Fruit fly (Drosophila melanogaster) whole organism, embryonic: ENCODE measurements around the gene alpha-Spec.
A peak's percentile ranks its signal among the peaks of the same experiment; 100 is the strongest.

Source experiments
- Blimp-1 ChIP-seq: fragments of 200-800 bp; sonication (Bioruptor generic); optimal IDR thresholded peaks from 3 replicates; lab custom pipeline; 2018; ENCODE audit warnings: missing biosample characterization, missing genetic modification characterization, mild to moderate bottlenecking, moderate library complexity, missing genetic modification reagents
- BtbVII ChIP-seq: fragments of 200-800 bp; sonication (Bioruptor generic); optimal IDR thresholded peaks from 3 replicates; lab custom pipeline; 2017; ENCODE audit warnings: missing biosample characterization, mild to moderate bottlenecking, missing genetic modification characterization
- CG10267 ChIP-seq: fragments of 200-800 bp; sonication (Bioruptor generic); optimal IDR thresholded peaks from 2 replicates; lab custom pipeline; 2018; ENCODE audit warnings: missing biosample characterization, mild to moderate bottlenecking, missing genetic modification characterization, moderate library complexity
- CG10274 ChIP-seq: fragments of 200-800 bp; sonication (Bioruptor generic); optimal IDR thresholded peaks from 3 replicates; lab custom pipeline; 2017; ENCODE audit warnings: missing biosample characterization, mild to moderate bottlenecking, missing genetic modification characterization
- CG10462 ChIP-seq: fragments of 200-800 bp; sonication (Bioruptor generic); optimal IDR thresholded peaks from 2 replicates; lab custom pipeline; 2016; ENCODE audit warnings: missing biosample characterization, missing genetic modification characterization
- CG10565 ChIP-seq: fragments of 200-800 bp; sonication (Bioruptor generic); optimal IDR thresholded peaks from 3 replicates; lab custom pipeline; 2016; ENCODE audit warnings: missing biosample characterization, mild to moderate bottlenecking, missing genetic modification characterization
- CG11695 ChIP-seq: fragments of 200-800 bp; sonication (Bioruptor generic); IDR thresholded peaks from 3 replicates; pipeline ENCODE4 v1.3.6; 2022; ENCODE audit warnings: missing biosample characterization, missing genetic modification characterization
- CG12299 ChIP-seq: fragments of 200-800 bp; sonication (Bioruptor generic); optimal IDR thresholded peaks from 2 replicates; lab custom pipeline; 2018; ENCODE audit warnings: missing biosample characterization, mild to moderate bottlenecking, missing genetic modification characterization
- CG13287 ChIP-seq: fragments of 200-800 bp; sonication (Bioruptor generic); IDR thresholded peaks from 2 replicates; pipeline ENCODE4 v1.3.6; 2022; ENCODE audit warnings: missing biosample characterization, missing genetic modification characterization; ENCODE audit not compliant: partially characterized antibody
- CG1602 ChIP-seq: fragments of 200-800 bp; sonication (Bioruptor generic); optimal IDR thresholded peaks from 3 replicates; lab custom pipeline; 2016; ENCODE audit warnings: missing biosample characterization, missing genetic modification characterization
- CG17186 ChIP-seq: fragments of 200-800 bp; sonication (Bioruptor generic); optimal IDR thresholded peaks from 3 replicates; lab custom pipeline; 2017; ENCODE audit warnings: missing biosample characterization, missing genetic modification reagents, missing genetic modification characterization
- CG17359 ChIP-seq: fragments of 200-800 bp; sonication (Bioruptor generic); optimal IDR thresholded peaks from 3 replicates; lab custom pipeline; 2018; ENCODE audit warnings: missing biosample characterization, mild to moderate bottlenecking, missing genetic modification characterization, moderate library complexity
- CG17385 ChIP-seq: fragments of 200-800 bp; sonication (Bioruptor generic); optimal IDR thresholded peaks from 3 replicates; lab custom pipeline; 2018; ENCODE audit warnings: missing biosample characterization, mild to moderate bottlenecking, missing genetic modification characterization
- CG18599 ChIP-seq: fragments of 200-800 bp; sonication (Bioruptor generic); optimal IDR thresholded peaks from 3 replicates; lab custom pipeline; 2017; ENCODE audit warnings: missing biosample characterization, missing genetic modification characterization, mild to moderate bottlenecking, moderate library complexity, missing genetic modification reagents
- CG2116 ChIP-seq: fragments of 200-800 bp; sonication (Bioruptor generic); optimal IDR thresholded peaks from 3 replicates; lab custom pipeline; 2018; ENCODE audit warnings: missing biosample characterization, mild to moderate bottlenecking, missing genetic modification characterization
- CG3281 ChIP-seq: fragments of 200-800 bp; sonication (Bioruptor generic); optimal IDR thresholded peaks from 3 replicates; lab custom pipeline; 2017; ENCODE audit warnings: missing biosample characterization, mild to moderate bottlenecking, missing genetic modification characterization
- CG3847 ChIP-seq: fragments of 200-800 bp; sonication (Bioruptor generic); IDR thresholded peaks from 2 replicates; pipeline ENCODE4 v1.3.6; 2022; ENCODE audit warnings: missing biosample characterization, missing genetic modification characterization
- CG4404 ChIP-seq: fragments of 200-800 bp; sonication (Bioruptor generic); IDR thresholded peaks from 2 replicates; pipeline ENCODE4 v1.3.6; 2022; ENCODE audit warnings: missing biosample characterization, missing genetic modification characterization
- CG9876 ChIP-seq: fragments of 200-800 bp; sonication (Bioruptor generic); optimal IDR thresholded peaks from 2 replicates; lab custom pipeline; 2016; ENCODE audit warnings: missing biosample characterization, missing genetic modification characterization
- CkIIα-i1 ChIP-seq: fragments of 200-800 bp; sonication (Bioruptor generic); IDR thresholded peaks from 2 replicates; pipeline ENCODE4 v1.3.6; 2022; ENCODE audit warnings: missing biosample characterization, missing genetic modification characterization
- D19A ChIP-seq: fragments of 200-800 bp; optimal IDR thresholded peaks from 3 replicates; lab custom pipeline; 2019; ENCODE audit warnings: missing biosample characterization, mild to moderate bottlenecking, missing genetic modification characterization, moderate library complexity
- Doc3 ChIP-seq: fragments of 200-800 bp; sonication (Bioruptor generic); IDR thresholded peaks from 3 replicates; pipeline ENCODE4 v1.3.6; 2022; ENCODE audit warnings: missing biosample characterization, missing genetic modification characterization; ENCODE audit not compliant: partially characterized antibody
- E2f2 ChIP-seq: fragments of 200-800 bp; sonication (Bioruptor generic); IDR thresholded peaks from 2 replicates; pipeline ENCODE4 v1.3.6; 2022; ENCODE audit warnings: missing biosample characterization, missing genetic modification characterization
- ERR ChIP-seq: fragments of 200-800 bp; sonication (Bioruptor generic); optimal IDR thresholded peaks from 2 replicates; lab custom pipeline; 2016; ENCODE audit warnings: missing biosample characterization, missing genetic modification characterization
- Fer3 ChIP-seq: fragments of 200-800 bp; sonication (Bioruptor generic); optimal IDR thresholded peaks from 2 replicates; lab custom pipeline; 2018; ENCODE audit warnings: missing biosample characterization, mild to moderate bottlenecking, missing genetic modification characterization, moderate library complexity
- GATAe ChIP-seq: fragments of 200-800 bp; sonication (Bioruptor generic); conservative IDR thresholded peaks from 2 replicates; pipeline ENCODE4 v1.3.6; 2022; ENCODE audit warnings: missing biosample characterization, missing genetic modification characterization
- HLH4C ChIP-seq: fragments of 200-800 bp; sonication (Bioruptor generic); IDR thresholded peaks from 3 replicates; pipeline ENCODE4 v1.3.6; 2022; ENCODE audit warnings: missing biosample characterization, missing genetic modification characterization; ENCODE audit not compliant: partially characterized antibody
- Hmr ChIP-seq: fragments of 200-800 bp; sonication (Bioruptor generic); optimal IDR thresholded peaks from 3 replicates; lab custom pipeline; 2017; ENCODE audit warnings: mild to moderate bottlenecking, missing biosample characterization, missing genetic modification reagents, missing genetic modification characterization
- Nf-YA ChIP-seq: fragments of 200-800 bp; sonication (Bioruptor generic); IDR thresholded peaks from 2 replicates; pipeline ENCODE4 v1.3.6; 2022; ENCODE audit warnings: missing biosample characterization, missing genetic modification characterization
- Opbp ChIP-seq: fragments of 200-800 bp; sonication (Bioruptor generic); IDR thresholded peaks from 3 replicates; pipeline ENCODE4 v1.3.6; 2022; ENCODE audit warnings: missing biosample characterization, missing genetic modification characterization; ENCODE audit not compliant: partially characterized antibody
- Pdp1 ChIP-seq, 2 experiments: fragments of 200-800 bp; sonication (Bioruptor generic); optimal IDR thresholded peaks; 3 replicates each; lab custom pipeline; 2016; ENCODE audit warnings: missing biosample characterization in 2 of 2, missing genetic modification characterization in 2 of 2, mild to moderate bottlenecking in 1 of 2, moderate library complexity in 1 of 2
- Ptx1 ChIP-seq: fragments of 200-800 bp; sonication (Bioruptor generic); IDR thresholded peaks from 2 replicates; pipeline ENCODE4 v1.3.6; 2022; ENCODE audit warnings: missing biosample characterization, missing genetic modification characterization
- Six4 ChIP-seq: fragments of 200-800 bp; sonication (Bioruptor generic); optimal IDR thresholded peaks from 2 replicates; lab custom pipeline; 2016; ENCODE audit warnings: missing biosample characterization, missing genetic modification characterization
- Sry-δ ChIP-seq: fragments of 200-800 bp; sonication (Bioruptor generic); optimal IDR thresholded peaks from 2 replicates; lab custom pipeline; 2016; ENCODE audit warnings: missing biosample characterization, missing genetic modification characterization
- Xbp1 ChIP-seq: fragments of 200-800 bp; sonication (Bioruptor generic); optimal IDR thresholded peaks from 3 replicates; lab custom pipeline; 2016; ENCODE audit warnings: missing biosample characterization, mild to moderate bottlenecking, missing genetic modification characterization
- ap ChIP-seq: fragments of 200-800 bp; sonication (Bioruptor generic); IDR thresholded peaks from 2 replicates; pipeline ENCODE4 v1.3.6; 2022; ENCODE audit warnings: missing biosample characterization, missing genetic modification characterization
- ato ChIP-seq: fragments of 200-800 bp; sonication (Bioruptor generic); IDR thresholded peaks from 2 replicates; pipeline ENCODE4 v1.3.6; 2022; ENCODE audit warnings: missing biosample characterization, missing genetic modification characterization; ENCODE audit not compliant: partially characterized antibody
- cg ChIP-seq: fragments of 200-800 bp; sonication (Bioruptor generic); optimal IDR thresholded peaks from 3 replicates; lab custom pipeline; 2019; ENCODE audit warnings: missing biosample characterization, mild to moderate bottlenecking, missing genetic modification characterization, moderate library complexity
- corto ChIP-seq: fragments of 200-800 bp; sonication (Bioruptor generic); optimal IDR thresholded peaks from 2 replicates; lab custom pipeline; 2016; ENCODE audit warnings: missing biosample characterization, mild to moderate bottlenecking, missing genetic modification characterization, moderate library complexity
- crp ChIP-seq, 2 experiments: fragments of 200-800 bp; sonication (Bioruptor generic); optimal IDR thresholded peaks; 2 replicates in 1 of 2; 3 replicates in 1 of 2; lab custom pipeline; 2017; ENCODE audit warnings: missing biosample characterization in 2 of 2, missing genetic modification characterization in 2 of 2, mild to moderate bottlenecking in 1 of 2, moderate library complexity in 1 of 2
- gce ChIP-seq: fragments of 200-800 bp; sonication (Bioruptor generic); IDR thresholded peaks from 3 replicates; pipeline ENCODE4 v1.3.6; 2022; ENCODE audit warnings: missing biosample characterization, missing genetic modification characterization
- inv ChIP-seq: fragments of 200-800 bp; sonication (Bioruptor generic); IDR thresholded peaks from 2 replicates; pipeline ENCODE4 v1.3.6; 2022; ENCODE audit warnings: missing biosample characterization, missing genetic modification characterization; ENCODE audit not compliant: partially characterized antibody
- lilli ChIP-seq: fragments of 200-800 bp; sonication (Bioruptor generic); optimal IDR thresholded peaks from 3 replicates; lab custom pipeline; 2016; ENCODE audit warnings: missing biosample characterization, missing genetic modification characterization
- lmd ChIP-seq: fragments of 200-800 bp; sonication (Bioruptor generic); IDR thresholded peaks from 2 replicates; pipeline ENCODE4 v1.3.6; 2022; ENCODE audit warnings: missing biosample characterization, missing genetic modification characterization
- nmo ChIP-seq: fragments of 200-800 bp; sonication (Bioruptor generic); optimal IDR thresholded peaks from 2 replicates; lab custom pipeline; 2018; ENCODE audit warnings: missing biosample characterization, mild to moderate bottlenecking, missing genetic modification characterization, moderate library complexity
- phol ChIP-seq: fragments of 200-800 bp; sonication (Bioruptor generic); optimal IDR thresholded peaks from 3 replicates; lab custom pipeline; 2018; ENCODE audit warnings: missing biosample characterization, mild to moderate bottlenecking, missing genetic modification characterization, moderate library complexity
- rib ChIP-seq: fragments of 200-800 bp; sonication (Bioruptor generic); IDR thresholded peaks from 2 replicates; pipeline ENCODE4 v1.3.6; 2022; ENCODE audit warnings: missing biosample characterization, missing genetic modification characterization
- sqz ChIP-seq: fragments of 200-800 bp; sonication (Bioruptor generic); optimal IDR thresholded peaks from 3 replicates; lab custom pipeline; 2018; ENCODE audit warnings: missing biosample characterization, mild to moderate bottlenecking, missing genetic modification characterization
- tio ChIP-seq: fragments of 200-800 bp; sonication (Bioruptor generic); optimal IDR thresholded peaks from 2 replicates; lab custom pipeline; 2017; ENCODE audit warnings: missing biosample characterization, missing genetic modification characterization, inconsistent platforms
- wek ChIP-seq: fragments of 200-800 bp; sonication (Bioruptor generic); optimal IDR thresholded peaks from 3 replicates; lab custom pipeline; 2018; ENCODE audit warnings: missing biosample characterization, mild to moderate bottlenecking, missing genetic modification characterization, moderate library complexity

Gene alpha-Spec

dm6 chr3L:1784092-1784491 is 11.0 kb downstream of the alpha-Spec start (continued):
- TF ChIP-seq crp (GFP tag; optimal IDR thresholded peaks at IDR 0.05; lab: Kevin White, UChicago) (no peak), phol (tag; lab: Kevin White, UChicago) (no peak), GATAe (GFP tag; lab: Robert Waterston, UW) (peak; percentile 73), Fer3 (no peak), CG3847 (no peak), rib (GFP tag; lab: Robert Waterston, UW) (no peak), tio (GFP tag; lab: Kevin White, UChicago) (no peak), CkIIα-i1 (GFP tag; lab: Robert Waterston, UW) (no peak), CG17385 (no peak), corto (GFP tag; lab: Kevin White, UChicago) (no peak), gce (GFP tag; lab: Robert Waterston, UW) (no peak), CG11695 (GFP tag; lab: Robert Waterston, UW) (no peak), sqz (GFP tag; lab: Kevin White, UChicago) (no peak), inv (GFP tag; lab: Robert Waterston, UW) (no peak), BtbVII (GFP tag; lab: Kevin White, UChicago) (no peak), HLH4C (GFP tag; lab: Robert Waterston, UW) (no peak), CG17359 (tag; lab: Kevin White, UChicago) (no peak), Six4 (GFP tag; lab: Kevin White, UChicago) (no peak), ato (no peak), D19A (tag; lab: Kevin White, UChicago) (no peak), CG12299 (tag; lab: Kevin White, UChicago) (no peak), Ptx1 (GFP tag; lab: Robert Waterston, UW) (no peak), wek (GFP tag; lab: Kevin White, UChicago) (peak; percentile 95), cg (GFP tag; lab: Kevin White, UChicago) (peak; percentile 28), Xbp1 (no peak)

dm6 chr3L:1777249-1777648 is 17.9 kb downstream of the alpha-Spec start, which contains the start of the genes CG2021 and mRpL46:
CG2021 (minus strand) TSS chr3L:1777411.
mRpL46 (plus strand) TSS chr3L:1777439.
- TF ChIP-seq CG10267 (no peak), crp (GFP tag; optimal IDR thresholded peaks at IDR 0.05; lab: Kevin White, UChicago) (peak in 1 of 2 experiments; percentile 86), CG9876 (GFP tag; lab: Kevin White, UChicago) (no peak), lmd (no peak), Sry-δ (no peak), Opbp (GFP tag; lab: Robert Waterston, UW) (peak; percentile 41; the same call in 2 of the 3 replicates), Nf-YA (GFP tag; lab: Robert Waterston, UW) (no peak), Pdp1 (GFP tag; optimal IDR thresholded peaks at IDR 0.05; lab: Kevin White, UChicago) (peak in 1 of 2 experiments; percentile 76), CG4404 (GFP tag; lab: Robert Waterston, UW) (no peak), CG1602 (GFP tag; lab: Kevin White, UChicago) (no peak), CG10462 (GFP tag; lab: Kevin White, UChicago) (no peak), Doc3 (peak; percentile 43; the same call in 2 of the 3 replicates), gce (GFP tag; lab: Robert Waterston, UW) (no peak), CG3281 (GFP tag; lab: Kevin White, UChicago) (no peak), nmo (no peak), CG10274 (GFP tag; lab: Kevin White, UChicago) (no peak), CG10565 (GFP tag; lab: Kevin White, UChicago) (no peak), Blimp-1 (no peak), lilli (GFP tag; lab: Kevin White, UChicago) (no peak), CG17186 (GFP tag; lab: Kevin White, UChicago) (peak; percentile 50), CG18599 (GFP tag; lab: Kevin White, UChicago) (no peak), ap (GFP tag; lab: Robert Waterston, UW) (no peak), E2f2 (GFP tag; lab: Robert Waterston, UW) (peak; percentile 29; the same call in 1 of the 2 replicates), Hmr (no peak), CG2116 (GFP tag; lab: Kevin White, UChicago) (peak; percentile 26), CG13287 (GFP tag; lab: Robert Waterston, UW) (peak; percentile 65), ERR (no peak)
